Worm (Caenorhabditis elegans): ENCODE data around the gene ctsa-1.1.

ce11 chrII:4749581-4749980 is 12.1 kb downstream of the ctsa-1.1 start, which contains the start of gene F41C3.2:
- TF ChIP-seq dao-5 (tag; optimal IDR thresholded peaks at IDR 0.05) (no peak), him-1 (tag; optimal IDR thresholded peaks at IDR 0.05) (no peak), W03F9.2 (tag; optimal IDR thresholded peaks at IDR 0.05) (no peak)
